Fruit fly (Drosophila melanogaster) whole organism, embryonic: Measurements from ENCODE around the gene Plzf.
A peak's percentile ranks its signal among the peaks of the same experiment; 100 is the strongest.

Experiments
- Abd-B ChIP-seq: fragments of 200-800 bp; sonication (Bioruptor generic); optimal IDR thresholded peaks from 2 replicates; lab custom pipeline; 2018; ENCODE audit warnings: missing biosample characterization, mild to moderate bottlenecking, missing genetic modification characterization, moderate library complexity
- Antp ChIP-seq: fragments of 200-800 bp; sonication (Bioruptor generic); optimal IDR thresholded peaks from 3 replicates; lab custom pipeline; 2016; ENCODE audit warnings: missing biosample characterization, missing genetic modification characterization
- Atf-2 ChIP-seq: fragments of 200-800 bp; sonication (Bioruptor generic); optimal IDR thresholded peaks from 2 replicates; lab custom pipeline; 2016; ENCODE audit warnings: missing biosample characterization, missing genetic modification characterization
- CG10209 ChIP-seq: fragments of 200-800 bp; sonication (Bioruptor generic); optimal IDR thresholded peaks from 3 replicates; lab custom pipeline; 2017; ENCODE audit warnings: missing biosample characterization, mild to moderate bottlenecking, missing genetic modification characterization, missing genetic modification reagents
- CG10565 ChIP-seq: fragments of 200-800 bp; sonication (Bioruptor generic); optimal IDR thresholded peaks from 3 replicates; lab custom pipeline; 2016; ENCODE audit warnings: missing biosample characterization, mild to moderate bottlenecking, missing genetic modification characterization
- CG11093 ChIP-seq: fragments of 200-800 bp; sonication (Bioruptor generic); IDR thresholded peaks from 3 replicates; pipeline ENCODE4 v1.3.6; 2022; ENCODE audit warnings: missing biosample characterization, missing genetic modification characterization
- CG11723 ChIP-seq: fragments of 200-800 bp; sonication (Bioruptor generic); optimal IDR thresholded peaks from 2 replicates; lab custom pipeline; 2017; ENCODE audit warnings: missing biosample characterization, mild to moderate bottlenecking, missing genetic modification characterization
- CG12219 ChIP-seq: fragments of 200-800 bp; sonication (Bioruptor generic); optimal IDR thresholded peaks from 3 replicates; lab custom pipeline; 2018; ENCODE audit warnings: missing biosample characterization, mild to moderate bottlenecking, missing genetic modification characterization
- CG12236 ChIP-seq: fragments of 200-800 bp; sonication (Bioruptor generic); optimal IDR thresholded peaks from 2 replicates; lab custom pipeline; 2016; ENCODE audit warnings: missing biosample characterization, missing genetic modification characterization
- CG13424 ChIP-seq: fragments of 200-800 bp; sonication (Bioruptor generic); optimal IDR thresholded peaks from 2 replicates; lab custom pipeline; 2019; ENCODE audit warnings: missing biosample characterization, mild to moderate bottlenecking, missing genetic modification characterization, moderate library complexity
- CG15269 ChIP-seq: fragments of 200-800 bp; sonication (Bioruptor generic); optimal IDR thresholded peaks from 2 replicates; lab custom pipeline; 2018; ENCODE audit warnings: missing biosample characterization, mild to moderate bottlenecking, missing genetic modification characterization, moderate library complexity
- CG16779 ChIP-seq: fragments of 200-800 bp; sonication (Bioruptor generic); IDR thresholded peaks from 2 replicates; pipeline ENCODE4 v1.3.6; 2022; ENCODE audit warnings: missing biosample characterization, missing genetic modification characterization
- CG17385 ChIP-seq: fragments of 200-800 bp; sonication (Bioruptor generic); optimal IDR thresholded peaks from 3 replicates; lab custom pipeline; 2018; ENCODE audit warnings: missing biosample characterization, mild to moderate bottlenecking, missing genetic modification characterization
- CG17568 ChIP-seq: fragments of 200-800 bp; sonication (Bioruptor generic); optimal IDR thresholded peaks from 2 replicates; lab custom pipeline; 2018; ENCODE audit warnings: missing biosample characterization, mild to moderate bottlenecking, missing genetic modification characterization, moderate library complexity
- CG18619 ChIP-seq: fragments of 200-800 bp; sonication (Bioruptor generic); optimal IDR thresholded peaks from 3 replicates; lab custom pipeline; 2017; ENCODE audit warnings: missing biosample characterization, mild to moderate bottlenecking, missing genetic modification characterization
- CG18764 ChIP-seq: fragments of 200-800 bp; sonication (Bioruptor generic); optimal IDR thresholded peaks from 3 replicates; lab custom pipeline; 2016; ENCODE audit warnings: missing biosample characterization, missing genetic modification characterization
- CG2129 ChIP-seq: fragments of 200-800 bp; sonication (Bioruptor generic); IDR thresholded peaks from 2 replicates; pipeline ENCODE4 v1.3.6; 2022; ENCODE audit warnings: missing biosample characterization, missing genetic modification characterization; ENCODE audit not compliant: partially characterized antibody
- CG2199 ChIP-seq: fragments of 200-800 bp; sonication (Bioruptor generic); IDR thresholded peaks from 3 replicates; pipeline ENCODE4 v1.3.6; 2022; ENCODE audit warnings: missing biosample characterization, missing genetic modification characterization
- CG2712 ChIP-seq: fragments of 200-800 bp; optimal IDR thresholded peaks from 3 replicates; lab custom pipeline; 2019; ENCODE audit warnings: missing biosample characterization, mild to moderate bottlenecking, missing genetic modification characterization, moderate library complexity
- CG30020 ChIP-seq: fragments of 200-800 bp; optimal IDR thresholded peaks from 2 replicates; lab custom pipeline; 2019; ENCODE audit warnings: missing biosample characterization, mild to moderate bottlenecking, missing genetic modification characterization, moderate library complexity
- CG30403 ChIP-seq: fragments of 200-800 bp; sonication (Bioruptor generic); optimal IDR thresholded peaks from 3 replicates; lab custom pipeline; 2016; ENCODE audit warnings: missing biosample characterization, missing genetic modification characterization
- CG3726 ChIP-seq: fragments of 200-800 bp; sonication (Bioruptor generic); IDR thresholded peaks from 3 replicates; pipeline ENCODE4, ENCODE4 v1.3.6; 2022; ENCODE audit warnings: missing biosample characterization, missing genetic modification characterization
- CG4328 ChIP-seq: fragments of 200-800 bp; sonication (Bioruptor generic); optimal IDR thresholded peaks from 3 replicates; lab custom pipeline; 2017; ENCODE audit warnings: missing biosample characterization, missing genetic modification reagents, missing genetic modification characterization
- CG4424 ChIP-seq: fragments of 200-800 bp; sonication (Bioruptor generic); optimal IDR thresholded peaks from 3 replicates; lab custom pipeline; 2016; ENCODE audit warnings: missing biosample characterization, missing genetic modification characterization
- CG4820 ChIP-seq: fragments of 200-800 bp; sonication (Bioruptor generic); optimal IDR thresholded peaks from 3 replicates; lab custom pipeline; 2016; ENCODE audit warnings: missing biosample characterization, missing genetic modification characterization
- CG6689 ChIP-seq: fragments of 200-800 bp; sonication (Bioruptor generic); IDR thresholded peaks from 2 replicates; pipeline ENCODE4 v1.3.6; 2022; ENCODE audit warnings: missing biosample characterization, missing genetic modification characterization
- CG8359 ChIP-seq: fragments of 200-800 bp; sonication (Bioruptor generic); optimal IDR thresholded peaks from 2 replicates; lab custom pipeline; 2017; ENCODE audit warnings: missing biosample characterization, mild to moderate bottlenecking, missing genetic modification characterization, borderline replicate concordance
- Deaf1 ChIP-seq: fragments of 200-800 bp; optimal IDR thresholded peaks from 3 replicates; lab custom pipeline; 2019; ENCODE audit warnings: missing biosample characterization, mild to moderate bottlenecking, missing genetic modification characterization, moderate library complexity
- Dip3 ChIP-seq: fragments of 200-800 bp; sonication (Bioruptor generic); optimal IDR thresholded peaks from 3 replicates; lab custom pipeline; 2016; ENCODE audit warnings: missing biosample characterization, missing genetic modification characterization
- Lhr ChIP-seq: fragments of 200-800 bp; sonication (Bioruptor generic); optimal IDR thresholded peaks from 3 replicates; lab custom pipeline; 2017; ENCODE audit warnings: mild to moderate bottlenecking, missing biosample characterization, missing genetic modification reagents, missing genetic modification characterization
- Ssrp ChIP-seq: fragments of 200-800 bp; sonication (Bioruptor generic); optimal IDR thresholded peaks from 2 replicates; lab custom pipeline; 2018; ENCODE audit warnings: missing biosample characterization, mild to moderate bottlenecking, missing genetic modification characterization, moderate library complexity
- bigmax ChIP-seq: fragments of 200-800 bp; sonication (Bioruptor generic); optimal IDR thresholded peaks from 2 replicates; lab custom pipeline; 2018; ENCODE audit warnings: missing biosample characterization, mild to moderate bottlenecking, missing genetic modification characterization
- cad ChIP-seq: fragments of >200 bp; optimal IDR thresholded peaks from 2 replicates; lab custom pipeline; 2017; ENCODE audit warnings: missing biosample characterization, missing genetic modification characterization
- dm ChIP-seq: fragments of 200-800 bp; sonication (Bioruptor generic); optimal IDR thresholded peaks from 3 replicates; lab custom pipeline; 2016; ENCODE audit warnings: missing biosample characterization, missing genetic modification characterization
- dpn ChIP-seq, 2 experiments: fragments of 200-800 bp; sonication (Bioruptor generic); optimal IDR thresholded peaks; 3 replicates each; lab custom pipeline; 2016; ENCODE audit warnings: missing biosample characterization in 2 of 2, missing genetic modification characterization in 2 of 2
- ems ChIP-seq: fragments of 200-800 bp; sonication (Bioruptor generic); optimal IDR thresholded peaks from 3 replicates; lab custom pipeline; 2016; ENCODE audit warnings: missing biosample characterization, missing genetic modification characterization
- gcm ChIP-seq: fragments of 200-800 bp; sonication (Bioruptor generic); optimal IDR thresholded peaks from 2 replicates; lab custom pipeline; 2019; ENCODE audit warnings: missing biosample characterization, mild to moderate bottlenecking, missing genetic modification characterization, moderate library complexity
- gcm2 ChIP-seq: fragments of 200-800 bp; sonication (Bioruptor generic); optimal IDR thresholded peaks from 2 replicates; lab custom pipeline; 2016; ENCODE audit warnings: missing biosample characterization, missing genetic modification characterization
- gt ChIP-seq: fragments of 200-800 bp; sonication (Bioruptor generic); IDR thresholded peaks from 2 replicates; pipeline ENCODE4 v1.3.6; 2022; ENCODE audit warnings: missing biosample characterization, missing genetic modification characterization
- lilli ChIP-seq: fragments of 200-800 bp; sonication (Bioruptor generic); optimal IDR thresholded peaks from 3 replicates; lab custom pipeline; 2016; ENCODE audit warnings: missing biosample characterization, missing genetic modification characterization
- maf-S ChIP-seq: fragments of 200-800 bp; sonication (Bioruptor generic); optimal IDR thresholded peaks from 2 replicates; lab custom pipeline; 2016; ENCODE audit warnings: missing biosample characterization, missing genetic modification characterization
- mld ChIP-seq: fragments of 200-800 bp; sonication (Bioruptor generic); IDR thresholded peaks from 3 replicates; pipeline ENCODE4 v1.3.6; 2022; ENCODE audit warnings: missing biosample characterization, missing genetic modification characterization; ENCODE audit not compliant: partially characterized antibody
- nerfin-1 ChIP-seq: fragments of 200-800 bp; sonication (Bioruptor generic); optimal IDR thresholded peaks from 3 replicates; lab custom pipeline; 2019; ENCODE audit warnings: missing biosample characterization, mild to moderate bottlenecking, missing genetic modification characterization, moderate library complexity
- pb ChIP-seq: fragments of 200-800 bp; sonication (Bioruptor generic); optimal IDR thresholded peaks from 3 replicates; lab custom pipeline; 2016; ENCODE audit warnings: missing biosample characterization, missing genetic modification characterization
- peb ChIP-seq: fragments of 200-800 bp; sonication (Bioruptor generic); IDR thresholded peaks from 2 replicates; pipeline ENCODE4 v1.3.6; 2022; ENCODE audit warnings: missing biosample characterization, missing genetic modification characterization
- pnt ChIP-seq: fragments of 200-800 bp; sonication (Bioruptor generic); optimal IDR thresholded peaks from 3 replicates; lab custom pipeline; 2016; ENCODE audit warnings: missing biosample characterization, missing genetic modification characterization
- pzg ChIP-seq: fragments of 200-800 bp; sonication (Bioruptor generic); optimal IDR thresholded peaks from 3 replicates; lab custom pipeline; 2018; ENCODE audit warnings: missing biosample characterization, mild to moderate bottlenecking, missing genetic modification characterization, moderate library complexity
- rib ChIP-seq: fragments of 200-800 bp; sonication (Bioruptor generic); IDR thresholded peaks from 2 replicates; pipeline ENCODE4 v1.3.6; 2022; ENCODE audit warnings: missing biosample characterization, missing genetic modification characterization
- ro ChIP-seq: fragments of 200-800 bp; sonication (Bioruptor generic); IDR thresholded peaks from 2 replicates; pipeline ENCODE4 v1.3.6; 2022; ENCODE audit warnings: missing biosample characterization, missing genetic modification characterization
- sens ChIP-seq: fragments of 200-800 bp; sonication (Bioruptor generic); peaks from one replicate; lab custom pipeline; 2016; ENCODE audit warnings: missing biosample characterization, missing genetic modification characterization

Plzf gene

DNA sequence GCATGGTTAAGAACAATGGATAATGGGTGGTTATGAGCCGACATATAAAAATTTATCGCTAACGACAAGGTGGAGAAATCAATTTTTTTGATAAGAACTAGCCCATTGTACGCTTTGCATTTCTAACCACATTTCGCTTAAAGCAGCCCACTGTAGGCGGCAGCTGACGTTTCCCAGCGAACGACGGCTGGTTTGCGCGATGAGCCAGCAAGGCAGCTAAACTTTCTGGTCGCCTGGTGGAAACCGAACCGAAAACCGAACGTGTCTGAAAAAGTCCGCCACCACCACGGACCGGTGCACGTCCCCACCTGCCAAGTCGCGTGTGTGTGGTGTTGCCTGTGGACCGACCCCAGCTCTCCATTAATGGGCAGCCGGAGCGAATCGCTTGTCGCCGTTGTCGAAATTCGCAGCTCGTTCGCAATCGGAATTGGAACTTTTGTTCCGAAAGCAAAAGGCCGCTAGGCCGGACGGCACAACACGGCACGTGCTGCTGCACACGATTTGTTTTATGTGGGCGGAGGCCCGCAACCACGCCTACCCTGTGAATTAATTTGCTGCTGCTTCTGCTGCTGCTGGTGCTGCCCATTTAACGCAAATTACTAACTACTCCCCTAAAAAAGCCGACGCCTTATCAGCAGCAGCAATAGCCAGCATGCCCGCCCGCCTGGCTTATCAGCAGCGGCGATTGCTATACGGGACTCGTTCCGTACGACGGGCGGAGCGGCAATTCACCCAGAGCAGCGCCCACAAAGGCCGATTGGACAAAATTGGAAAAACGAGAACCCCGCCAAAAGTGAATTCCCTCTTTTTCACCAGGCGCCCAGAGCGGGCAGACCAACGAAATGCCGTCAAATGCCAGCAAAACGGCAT lies 45.6 kb downstream of the Plzf start (continued):
- TF ChIP-seq peb (GFP tag; lab: Robert Waterston, UW) (no peak), CG6689 (GFP tag; lab: Robert Waterston, UW) (no peak), Deaf1 (peak; percentile 94), gt (no peak), pnt (GFP tag; lab: Kevin White, UChicago) (no peak), Lhr (peak; percentile 95), Atf-2 (no peak), Ssrp (tag; lab: Kevin White, UChicago) (peak; percentile 14), pzg (GFP tag; lab: Kevin White, UChicago) (peak; percentile 25), CG4424 (GFP tag; lab: Kevin White, UChicago) (no peak), CG30403 (GFP tag; lab: Kevin White, UChicago) (peak; percentile 55), CG13424 (tag; lab: Kevin White, UChicago) (peak; percentile 60), ro (GFP tag; lab: Robert Waterston, UW) (no peak), CG17568 (GFP tag; lab: Kevin White, UChicago) (peak; percentile 60), cad (no peak), CG3726 (no peak), CG2129 (GFP tag; lab: Robert Waterston, UW) (no peak), CG2712 (peak; percentile 63), CG4820 (GFP tag; lab: Kevin White, UChicago) (peak; percentile 13), CG4328 (peak; percentile 22), CG2199 (no peak), CG30020 (tag; lab: Kevin White, UChicago) (no peak), CG16779 (GFP tag; lab: Robert Waterston, UW) (no peak), pb (GFP tag; lab: Kevin White, UChicago) (no peak), gcm (peak; percentile 94), ems (peak; percentile 1), CG10209 (peak; percentile 39), CG17385 (GFP tag; lab: Kevin White, UChicago) (no peak), CG12236 (GFP tag; lab: Kevin White, UChicago) (no peak), Antp (GFP tag; lab: Kevin White, UChicago) (no peak), sens (peak; percentile 45), CG12219 (GFP tag; lab: Kevin White, UChicago) (peak; percentile 31), maf-S (GFP tag; lab: Kevin White, UChicago) (no peak), CG11093 (no peak), CG15269 (peak; percentile 66), dpn (GFP tag; optimal IDR thresholded peaks at IDR 0.05; lab: Kevin White, UChicago) (peak; percentile 38 to 41), Dip3 (GFP tag; lab: Kevin White, UChicago) (no peak), lilli (GFP tag; lab: Kevin White, UChicago) (peak; percentile 55), rib (GFP tag; lab: Robert Waterston, UW) (no peak), Abd-B (GFP tag; lab: Kevin White, UChicago) (no peak), CG11723 (GFP tag; lab: Kevin White, UChicago) (no peak), CG18619 (GFP tag; lab: Kevin White, UChicago) (no peak), bigmax (GFP tag; lab: Kevin White, UChicago) (no peak), CG18764 (GFP tag; lab: Kevin White, UChicago) (peak; percentile 41), mld (GFP tag; lab: Robert Waterston, UW) (no peak), CG10565 (GFP tag; lab: Kevin White, UChicago) (no peak), nerfin-1 (tag; lab: Kevin White, UChicago) (peak; percentile 83), gcm2 (GFP tag; lab: Kevin White, UChicago) (no peak), dm (GFP tag; lab: Kevin White, UChicago) (no peak), CG8359 (GFP tag; lab: Kevin White, UChicago) (peak; percentile 35)
